Worm (Caenorhabditis elegans): ENCODE measurements around the gene Y38E10A.34.

DNA sequence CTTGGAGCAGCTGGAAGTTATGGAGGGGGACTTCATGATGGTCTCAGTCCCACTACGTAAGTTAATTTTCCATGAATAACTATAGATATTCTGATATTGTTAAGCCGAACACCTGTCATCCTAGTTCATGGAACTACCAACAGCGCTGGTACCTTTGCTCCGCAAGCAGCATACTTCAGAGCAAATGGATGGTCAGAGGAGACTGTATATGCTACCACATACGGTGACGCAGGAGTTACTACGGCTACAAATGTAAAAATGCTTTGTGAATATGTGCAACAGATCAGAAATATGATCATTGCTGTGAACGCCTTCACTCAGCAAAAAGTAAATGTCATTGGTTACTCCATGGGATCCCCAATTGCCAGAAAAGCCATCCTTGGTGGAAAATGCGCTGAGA lies 24.9 kb upstream of the Y38E10A.34 start:
- TF ChIP-seq W03F9.2 (tag; optimal IDR thresholded peaks at IDR 0.05) (no peak), dao-5 (tag; optimal IDR thresholded peaks at IDR 0.05) (no peak), him-1 (tag; optimal IDR thresholded peaks at IDR 0.05) (no peak)
